Worm (Caenorhabditis elegans) whole organism, young adult: ENCODE measurements around the gene tex-2.
A peak's percentile ranks its signal among the peaks of the same experiment; 100 is the strongest.

Experiments
- B0035.1 ChIP-seq: sonication (generic microtip); optimal IDR thresholded peaks from 2 replicates; lab custom pipeline; 2016; ENCODE audit warnings: missing genetic modification characterization, mild to moderate bottlenecking, missing compliant biosample characterization, missing genotype, missing genetic modification reagents
- F10E7.11 ChIP-seq: sonication (generic microtip); optimal IDR thresholded peaks from 2 replicates; lab custom pipeline; 2017; ENCODE audit warnings: mild to moderate bottlenecking, missing genetic modification characterization, moderate library complexity, missing compliant biosample characterization
- F52B5.7 ChIP-seq: sonication (generic microtip); optimal IDR thresholded peaks from 2 replicates; lab custom pipeline; 2016; ENCODE audit warnings: mild to moderate bottlenecking, missing genetic modification characterization, missing compliant biosample characterization
- F57A8.1 ChIP-seq: fragments of 200-800 bp; sonication (Bioruptor generic); optimal IDR thresholded peaks from 2 replicates; lab custom pipeline; 2018; ENCODE audit warnings: mild to moderate bottlenecking, missing genetic modification characterization, moderate library complexity, missing compliant biosample characterization
- Y53F4B.3 ChIP-seq: fragments of 200-800 bp; sonication (Bioruptor generic); IDR thresholded peaks from 2 replicates; pipeline ENCODE4 v1.3.6; 2022; ENCODE audit warnings: missing genetic modification reagents, missing genetic modification characterization, missing compliant biosample characterization
- Y79H2A.3 ChIP-seq: fragments of 200-800 bp; sonication (Bioruptor generic); conservative IDR thresholded peaks from 2 replicates; pipeline ENCODE4 v1.3.6; 2022; ENCODE audit warnings: missing genetic modification reagents, missing genetic modification characterization, missing compliant biosample characterization
- aptf-3 ChIP-seq: fragments of 200-800 bp; sonication (Bioruptor generic); IDR thresholded peaks from 2 replicates; pipeline ENCODE4 v1.3.6; 2022; ENCODE audit warnings: missing genetic modification characterization, missing compliant biosample characterization
- attf-3 ChIP-seq: fragments of 200-800 bp; sonication (Bioruptor generic); conservative IDR thresholded peaks from 2 replicates; pipeline ENCODE4 v1.3.6; 2022; ENCODE audit warnings: missing genetic modification reagents, missing genetic modification characterization, missing compliant biosample characterization
- attf-6 ChIP-seq: fragments of 200-800 bp; sonication (Bioruptor generic); IDR thresholded peaks from 2 replicates; pipeline ENCODE4 v1.3.6; 2022; ENCODE audit warnings: missing genetic modification reagents, missing genetic modification characterization, missing compliant biosample characterization
- bed-1 ChIP-seq: fragments of 200-800 bp; sonication (Bioruptor generic); IDR thresholded peaks from 2 replicates; pipeline ENCODE4 v1.3.6; 2022; ENCODE audit warnings: missing genetic modification reagents, missing genetic modification characterization, missing compliant biosample characterization
- ceh-27 ChIP-seq: fragments of 200-800 bp; sonication (Bioruptor generic); optimal IDR thresholded peaks from 2 replicates; lab custom pipeline; 2018; ENCODE audit warnings: mild to moderate bottlenecking, missing genetic modification characterization, moderate library complexity, missing compliant biosample characterization
- die-1 ChIP-seq: sonication (generic microtip); optimal IDR thresholded peaks from 2 replicates; lab custom pipeline; 2016; ENCODE audit warnings: missing genotype, mild to moderate bottlenecking, missing genetic modification characterization, missing compliant biosample characterization
- dpl-1 ChIP-seq: fragments of 150-350 bp; optimal IDR thresholded peaks from 2 replicates; lab custom pipeline; 2014; ENCODE audit warnings: missing biosample characterization, missing genetic modification reagents, missing genetic modification characterization
- ekl-4 ChIP-seq: fragments of 200-800 bp; sonication (Bioruptor generic); IDR thresholded peaks from 2 replicates; pipeline ENCODE4 v1.3.6; 2022; ENCODE audit warnings: missing genetic modification reagents, missing genetic modification characterization, missing compliant biosample characterization
- ets-4 ChIP-seq: fragments of 200-800 bp; sonication (Bioruptor generic); optimal IDR thresholded peaks from 2 replicates; lab custom pipeline; 2018; ENCODE audit warnings: mild to moderate bottlenecking, missing genetic modification characterization, missing compliant biosample characterization
- fkh-3 ChIP-seq: sonication (generic microtip); optimal IDR thresholded peaks from 2 replicates; lab custom pipeline; 2016; ENCODE audit warnings: mild to moderate bottlenecking, missing genetic modification characterization, missing compliant biosample characterization
- hmg-1.2 ChIP-seq: fragments of 200-800 bp; sonication (Bioruptor generic); IDR thresholded peaks from 2 replicates; pipeline ENCODE4 v1.3.6; 2022; ENCODE audit warnings: missing genetic modification reagents, missing genetic modification characterization, missing compliant biosample characterization
- hmg-20 ChIP-seq: fragments of 200-800 bp; sonication (Bioruptor generic); IDR thresholded peaks from 2 replicates; pipeline ENCODE4 v1.3.6; 2022; ENCODE audit warnings: missing genetic modification reagents, missing genetic modification characterization, missing compliant biosample characterization
- hrde-1 ChIP-seq: sonication (generic microtip); optimal IDR thresholded peaks from 2 replicates; lab custom pipeline; 2016; ENCODE audit warnings: missing genetic modification characterization, mild to moderate bottlenecking, missing compliant biosample characterization, moderate library complexity, missing genotype, missing genetic modification reagents, borderline replicate concordance
- lin-26 ChIP-seq: fragments of 200-800 bp; sonication (Bioruptor generic); IDR thresholded peaks from 2 replicates; pipeline ENCODE4 v1.3.6; 2022; ENCODE audit warnings: missing genetic modification reagents, missing genetic modification characterization, missing compliant biosample characterization
- lin-35 ChIP-seq, 3 experiments: fragments of 150-350 bp in 2 of 3; sonication (generic microtip) in 1 of 3; optimal IDR thresholded peaks; 2 replicates each; lab custom pipeline; 2014 to 2018; ENCODE audit warnings: missing biosample characterization in 3 of 3, missing genetic modification characterization in 3 of 3, missing genetic modification reagents in 3 of 3
- mel-28 ChIP-seq: sonication (generic microtip); optimal IDR thresholded peaks from 2 replicates; lab custom pipeline; 2016; ENCODE audit warnings: borderline replicate concordance, mild to moderate bottlenecking, missing genetic modification characterization, missing compliant biosample characterization
- mes-4 ChIP-seq: sonication (generic microtip); optimal IDR thresholded peaks from 2 replicates; lab custom pipeline; 2016; ENCODE audit warnings: missing genotype, missing genetic modification characterization, missing compliant biosample characterization
- mxl-1 ChIP-seq: sonication (generic microtip); optimal IDR thresholded peaks from 2 replicates; lab custom pipeline; 2016; ENCODE audit warnings: missing genetic modification characterization, missing compliant biosample characterization
- nhr-120 ChIP-seq: fragments of 200-800 bp; sonication (Bioruptor generic); IDR thresholded peaks from 2 replicates; pipeline ENCODE4 v1.3.6; 2022; ENCODE audit warnings: missing genetic modification characterization, missing compliant biosample characterization
- nhr-27 ChIP-seq: fragments of 200-800 bp; sonication (Bioruptor generic); optimal IDR thresholded peaks from 2 replicates; lab custom pipeline; 2018; ENCODE audit warnings: mild to moderate bottlenecking, missing genetic modification characterization, moderate library complexity, missing compliant biosample characterization
- nhr-80 ChIP-seq: sonication (generic microtip); optimal IDR thresholded peaks from 2 replicates; lab custom pipeline; 2016; ENCODE audit warnings: missing genetic modification characterization, missing compliant biosample characterization
- rpc-1 ChIP-seq, 2 experiments: fragments of 150-350 bp in 1 of 2; sonication (generic microtip) in 1 of 2; optimal IDR thresholded peaks; 2 replicates each; lab custom pipeline; 2014 to 2018; ENCODE audit warnings: missing biosample characterization in 1 of 2, missing genetic modification characterization in 1 of 2, missing genetic modification reagents in 1 of 2, missing genotype in 1 of 2
- snpc-1.1 ChIP-seq: sonication (generic microtip); optimal IDR thresholded peaks from 2 replicates; lab custom pipeline; 2017; ENCODE audit warnings: missing genetic modification characterization, mild to moderate bottlenecking, missing compliant biosample characterization, antibody characterized with exemption, moderate library complexity, missing genotype, missing genetic modification reagents; ENCODE audit not compliant: insufficient read depth
- snpc-1.3 ChIP-seq: sonication (generic microtip); optimal IDR thresholded peaks from 2 replicates; lab custom pipeline; 2017; ENCODE audit warnings: missing genetic modification characterization, mild to moderate bottlenecking, missing compliant biosample characterization, antibody characterized with exemption, moderate library complexity, missing genotype, missing genetic modification reagents; ENCODE audit not compliant: insufficient read depth
- somi-1 ChIP-seq: fragments of 200-800 bp; sonication (Bioruptor generic); optimal IDR thresholded peaks from 2 replicates; lab custom pipeline; 2018; ENCODE audit warnings: mild to moderate bottlenecking, missing genetic modification characterization, missing compliant biosample characterization
- zfh-2 ChIP-seq: fragments of 200-800 bp; sonication (Bioruptor generic); conservative IDR thresholded peaks from 2 replicates; pipeline ENCODE4 v1.3.6; 2022; ENCODE audit warnings: missing genetic modification reagents, missing genetic modification characterization, missing compliant biosample characterization
- ztf-18 ChIP-seq: sonication (generic microtip); optimal IDR thresholded peaks from 2 replicates; lab custom pipeline; 2016; ENCODE audit warnings: missing genotype, mild to moderate bottlenecking, missing genetic modification characterization, missing compliant biosample characterization

tex-2 gene

ce11 chrII:5899865-5900486 lies 26.6 kb upstream of the tex-2 start:
- TF ChIP-seq Y79H2A.3 (GFP tag; lab: Robert Waterston, UW) (no peak), ztf-18 (no peak), snpc-1.1 (tag; lab: Kevin White, UChicago) (no peak), nhr-80 (tag; lab: Kevin White, UChicago) (peak; percentile 78), Y53F4B.3 (GFP tag; lab: Robert Waterston, UW) (no peak), nhr-120 (GFP tag; lab: Robert Waterston, UW) (no peak), snpc-1.3 (no peak), hmg-20 (GFP tag; lab: Robert Waterston, UW) (no peak), die-1 (tag; lab: Kevin White, UChicago) (no peak)

ce11 chrII:5899080-5899479 lies 25.7 kb upstream of the tex-2 start:
- TF ChIP-seq F52B5.7 (tag; lab: Kevin White, UChicago) (no peak), zfh-2 (GFP tag; lab: Robert Waterston, UW) (peak; percentile 60), rpc-1 (optimal IDR thresholded peaks at IDR 0.05; lab: Kevin White, UChicago) (no peak), rpc-1 (tag; optimal IDR thresholded peaks at IDR 0.05; lab: Kevin White, UChicago) (no peak), snpc-1.1 (tag; lab: Kevin White, UChicago) (no peak), F10E7.11 (tag; lab: Kevin White, UChicago) (no peak)

ce11 chrII:5896512-5896911 lies 23.1 kb upstream of the tex-2 start:
- no peak for TF ChIP-seq dpl-1 (GFP tag; lab: Kevin White, UChicago)
- no peak for TF ChIP-seq mes-4 (tag; lab: Kevin White, UChicago)
- TF ChIP-seq B0035.1 (tag; lab: Kevin White, UChicago) = no peak
- no peak for TF ChIP-seq Y79H2A.3 (GFP tag; lab: Robert Waterston, UW)
- no peak for TF ChIP-seq attf-6 (GFP tag; lab: Robert Waterston, UW)
- no peak for TF ChIP-seq lin-26 (GFP tag; lab: Robert Waterston, UW)
- no peak for TF ChIP-seq ztf-18
- TF ChIP-seq hrde-1 (tag; lab: Kevin White, UChicago) = no peak
- no peak for TF ChIP-seq ekl-4 (GFP tag; lab: Robert Waterston, UW)
- TF ChIP-seq somi-1 (GFP tag; lab: Kevin White, UChicago) = no peak
- TF ChIP-seq mxl-1 (tag; lab: Kevin White, UChicago) = no peak
- no peak for TF ChIP-seq rpc-1 (optimal IDR thresholded peaks at IDR 0.05; lab: Kevin White, UChicago)
- TF ChIP-seq rpc-1 (tag; optimal IDR thresholded peaks at IDR 0.05; lab: Kevin White, UChicago) = no peak
- no peak for TF ChIP-seq ets-4
- TF ChIP-seq F52B5.7 (tag; lab: Kevin White, UChicago) = no peak
- no peak for TF ChIP-seq aptf-3 (GFP tag; lab: Robert Waterston, UW)
- no peak for TF ChIP-seq F57A8.1 (GFP tag; lab: Kevin White, UChicago)
- no peak for TF ChIP-seq hmg-20 (GFP tag; lab: Robert Waterston, UW)
- TF ChIP-seq lin-35 (GFP tag; optimal IDR thresholded peaks at IDR 0.05; lab: Kevin White, UChicago) = no peak

- no peak for TF ChIP-seq nhr-27
- TF ChIP-seq ceh-27 (GFP tag; lab: Kevin White, UChicago) = no peak
- no peak for TF ChIP-seq snpc-1.1 (tag; lab: Kevin White, UChicago)
- no peak for TF ChIP-seq hmg-1.2 (GFP tag; lab: Robert Waterston, UW)
- no peak for TF ChIP-seq bed-1 (GFP tag; lab: Robert Waterston, UW)
- TF ChIP-seq fkh-3 (tag; lab: Kevin White, UChicago) = no peak
- no peak for TF ChIP-seq attf-3
- TF ChIP-seq mel-28 (tag; lab: Kevin White, UChicago) = no peak
Measured at ce11 chrII:5895870-5896269, 22.5 kb upstream of the tex-2 start, which contains the start of gene F59G1.4. Gene F59G1.4 (plus strand): TSS chrII:5896170.
